Fruit fly (Drosophila melanogaster): ENCODE data around the gene CG31131.

DNA sequence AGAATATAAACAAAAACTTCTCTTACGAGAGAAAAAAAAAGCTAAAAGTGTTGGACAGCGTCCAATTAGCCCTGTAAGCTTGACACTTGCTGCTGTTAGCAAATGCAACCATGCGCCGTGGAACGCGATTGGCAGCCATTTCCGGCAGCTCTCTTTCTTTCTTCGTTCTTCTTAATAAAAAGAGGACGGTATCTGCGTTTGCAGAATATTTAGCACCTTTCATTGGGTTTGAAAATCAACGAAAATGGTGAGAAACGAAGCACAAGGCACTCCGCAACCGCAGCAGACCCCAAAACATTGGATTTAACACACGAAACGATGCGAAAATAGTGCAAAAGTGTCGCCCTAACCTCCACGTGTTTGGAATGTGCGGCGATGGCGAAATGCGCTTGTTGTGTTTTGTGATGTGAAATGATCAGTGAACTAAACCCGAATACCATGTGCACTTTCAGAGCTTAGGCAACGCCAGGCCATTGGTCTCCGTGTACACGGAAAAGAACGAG is 40.3 kb downstream of the CG31131 start, which contains the start of gene RpL4:
- TF ChIP-seq psq (optimal IDR thresholded peaks at IDR 0.05) = no peak
- no peak for TF ChIP-seq CG8478 (optimal IDR thresholded peaks at IDR 0.05)
